Fruit fly (Drosophila melanogaster): Measurements from ENCODE around the gene CG3534.
A peak's percentile ranks its signal among the peaks of the same experiment; 100 is the strongest.

CG3534 gene

DNA sequence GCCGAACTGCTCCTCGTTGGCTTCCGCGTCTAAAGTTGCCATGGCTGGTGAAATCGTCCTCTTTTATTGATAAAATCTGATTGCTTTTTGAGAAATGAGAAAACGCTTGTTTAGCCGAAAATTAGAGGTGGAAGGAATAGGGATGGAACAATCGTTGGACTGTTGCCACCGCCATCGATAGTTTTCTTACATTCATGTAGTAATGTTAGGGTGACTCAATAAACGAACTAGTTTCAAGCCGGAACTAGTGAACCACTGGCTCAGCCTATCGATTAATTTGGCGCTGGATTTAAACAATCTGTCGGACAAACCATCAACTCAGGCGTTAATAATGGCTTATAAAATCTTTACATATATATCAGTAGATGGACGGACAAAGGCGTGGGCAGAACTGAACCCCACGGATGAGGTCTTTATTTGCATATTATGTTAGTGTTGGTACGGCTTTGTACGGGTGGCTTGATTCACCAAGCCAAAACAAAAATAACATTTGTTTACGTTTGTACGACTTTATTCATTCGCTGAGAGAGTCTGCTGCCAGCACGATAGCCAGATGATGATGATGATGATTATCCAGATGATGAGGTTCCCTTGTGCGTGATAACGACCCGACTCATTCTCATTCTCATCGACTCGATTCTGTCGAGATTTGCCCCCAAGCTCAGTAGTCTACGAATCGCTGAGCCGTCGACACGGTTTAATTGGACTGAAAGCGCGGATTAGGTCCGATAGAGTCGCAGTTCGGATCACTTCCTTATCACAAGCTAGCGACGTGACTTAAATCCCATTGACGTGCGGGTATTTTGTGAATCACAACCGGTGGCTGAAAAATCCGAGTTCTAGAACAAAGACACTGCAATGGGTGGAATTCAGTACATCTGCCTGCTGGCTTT is 6.2 kb downstream of the CG3534 start, which contains the start of the genes Sf3a1 and Irc (continued):
- TF ChIP-seq CG6808 (GFP tag; optimal IDR thresholded peaks at IDR 0.05) (no peak), CG8119 (GFP tag; IDR thresholded peaks at IDR 0.05) (no peak), CG11762 (GFP tag; optimal IDR thresholded peaks at IDR 0.05; ENCODE audit: insufficient read depth) (no peak), fkh (GFP tag; optimal IDR thresholded peaks at IDR 0.05) (peak; percentile 33), Hr39 (GFP tag; optimal IDR thresholded peaks at IDR 0.05) (no peak), Eip93F (GFP tag; optimal IDR thresholded peaks at IDR 0.05) (no peak), CG3032 (tag; optimal IDR thresholded peaks at IDR 0.05) (no peak), pdm3 (GFP tag; optimal IDR thresholded peaks at IDR 0.05) (no peak), vri (GFP tag; optimal IDR thresholded peaks at IDR 0.05) (no peak), esn (GFP tag; optimal IDR thresholded peaks at IDR 0.05) (peak; percentile 31), salr (GFP tag; optimal IDR thresholded peaks at IDR 0.05) (no peak), CG31627 (GFP tag; optimal IDR thresholded peaks at IDR 0.05) (no peak), CG3919 (GFP tag; optimal IDR thresholded peaks at IDR 0.05) (no peak), Met (GFP tag; optimal IDR thresholded peaks at IDR 0.05) (no peak), dac (GFP tag; optimal IDR thresholded peaks at IDR 0.05) (no peak), ss (GFP tag; optimal IDR thresholded peaks at IDR 0.05) (peak in 1 of 2 experiments; percentile 62), Eip75B (GFP tag; optimal IDR thresholded peaks at IDR 0.05) (no peak), topi (GFP tag; optimal IDR thresholded peaks at IDR 0.05) (no peak), dsx (GFP tag; optimal IDR thresholded peaks at IDR 0.05; ENCODE audit: poor library complexity, severe bottlenecking) (no peak), CG32006 (GFP tag; optimal IDR thresholded peaks at IDR 0.05) (no peak), eg (GFP tag; IDR thresholded peaks at IDR 0.05) (0 out of 3 replicates have a peak, but pooled peaks have one; percentile 19), net (GFP tag; optimal IDR thresholded peaks at IDR 0.05) (no peak), CG15336 (GFP tag; IDR thresholded peaks at IDR 0.05) (no peak), CG11294 (GFP tag; IDR thresholded peaks at IDR 0.05) (no peak), CG11902 (GFP tag; optimal IDR thresholded peaks at IDR 0.05) (no peak), CG6854 (GFP tag; optimal IDR thresholded peaks at IDR 0.05) (no peak), CG34406 (GFP tag; optimal IDR thresholded peaks at IDR 0.05) (no peak), CG4318 (GFP tag; optimal IDR thresholded peaks at IDR 0.05) (no peak), Ets21C (GFP tag; optimal IDR thresholded peaks at IDR 0.05) (no peak), OdsH (GFP tag; optimal IDR thresholded peaks at IDR 0.05) (no peak), Sox15 (GFP tag; optimal IDR thresholded peaks at IDR 0.05) (no peak), Eip78C (GFP tag) (peak; percentile 70), CG8319 (GFP tag; optimal IDR thresholded peaks at IDR 0.05) (no peak), cyc (GFP tag; optimal IDR thresholded peaks at IDR 0.05) (no peak), Sox102F (GFP tag; optimal IDR thresholded peaks at IDR 0.05) (no peak), Gug (GFP tag; IDR thresholded peaks at IDR 0.05) (0 out of 2 replicates have a peak, but pooled peaks have one; percentile 16)

DNA sequence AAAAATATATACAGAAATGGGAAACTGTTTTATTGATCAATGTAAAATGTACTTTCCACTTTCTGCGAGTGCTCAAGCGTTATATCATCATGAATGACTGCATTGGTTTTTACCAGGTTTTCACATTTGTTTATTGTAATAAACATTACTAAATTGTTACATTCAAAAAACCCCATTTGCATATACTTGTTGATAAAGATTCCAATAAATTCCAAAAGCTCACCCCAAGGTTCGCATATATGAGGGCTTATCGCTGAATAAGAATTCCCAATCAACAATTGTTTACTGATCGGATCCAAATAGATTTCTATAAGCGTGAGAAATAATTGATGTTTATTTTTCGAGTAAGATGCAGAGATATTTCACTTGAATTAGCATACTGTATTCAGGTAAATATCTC is 7.2 kb downstream of the CG3534 start:
- TF ChIP-seq CG3919 (GFP tag; optimal IDR thresholded peaks at IDR 0.05) (no peak), svp (GFP tag) (peak; percentile 39)

- TF ChIP-seq CG11762 (GFP tag; optimal IDR thresholded peaks at IDR 0.05; ENCODE audit: insufficient read depth) = no peak
- no peak for TF ChIP-seq Ets21C (GFP tag; optimal IDR thresholded peaks at IDR 0.05)
Observed at dm6 chr3R:17007336-17007735, 11.1 kb downstream of the CG3534 start.
